Worm (Caenorhabditis elegans) whole organism, L4 larva: ENCODE results near the gene str-146.

Source experiments
- aha-1 ChIP-seq: fragments of 150-350 bp; peaks from one replicate; lab custom pipeline; 2014; ENCODE audit warnings: missing biosample characterization, missing genetic modification characterization
- ceh-28 ChIP-seq: fragments of 150-350 bp; optimal IDR thresholded peaks from 2 replicates; lab custom pipeline; 2014; ENCODE audit warnings: missing biosample characterization, missing genetic modification reagents, missing genetic modification characterization
- ceh-82 ChIP-seq: sonication (generic microtip); optimal IDR thresholded peaks from 2 replicates; lab custom pipeline; 2017; ENCODE audit warnings: missing biosample characterization, missing genetic modification characterization
- egl-27 ChIP-seq: sonication (generic microtip); optimal IDR thresholded peaks from 3 replicates; lab custom pipeline; 2017; ENCODE audit warnings: missing biosample characterization, missing genetic modification reagents, missing genetic modification characterization
- fkh-10 ChIP-seq: fragments of 150-350 bp; optimal IDR thresholded peaks from 2 replicates; lab custom pipeline; 2014; ENCODE audit warnings: missing biosample characterization, missing genetic modification reagents, missing genetic modification characterization
- gei-8 ChIP-seq: fragments of 200-800 bp; sonication (Bioruptor generic); optimal IDR thresholded peaks from 2 replicates; lab custom pipeline; 2018; ENCODE audit warnings: mild to moderate bottlenecking, missing genetic modification characterization, missing compliant biosample characterization
- hif-1 ChIP-seq, 2 experiments: sonication (generic microtip); optimal IDR thresholded peaks; 2 replicates each; lab custom pipeline; 2016 to 2017; ENCODE audit warnings: missing compliant biosample characterization in 2 of 2, missing genetic modification characterization in 2 of 2, missing genetic modification reagents in 2 of 2, missing genotype in 2 of 2, mild to moderate bottlenecking in 1 of 2
- lin-39 ChIP-seq: fragments of 150-350 bp; optimal IDR thresholded peaks from 2 replicates; lab custom pipeline; 2014; ENCODE audit warnings: missing biosample characterization, missing genetic modification reagents, missing genetic modification characterization
- nhr-11 ChIP-seq: fragments of 150-350 bp; optimal IDR thresholded peaks from 2 replicates; lab custom pipeline; 2014; ENCODE audit warnings: missing biosample characterization, missing genetic modification characterization
- nhr-28 ChIP-seq: fragments of 150-350 bp; optimal IDR thresholded peaks from 2 replicates; lab custom pipeline; 2014; ENCODE audit warnings: missing biosample characterization, missing genetic modification characterization
- nhr-6 ChIP-seq: fragments of 150-350 bp; optimal IDR thresholded peaks from 2 replicates; lab custom pipeline; 2014; ENCODE audit warnings: missing biosample characterization, missing genetic modification characterization
- unc-39 ChIP-seq: sonication (generic microtip); optimal IDR thresholded peaks from 2 replicates; lab custom pipeline; 2017; ENCODE audit warnings: missing biosample characterization, missing genetic modification characterization
- ztf-11 ChIP-seq: fragments of 150-350 bp; optimal IDR thresholded peaks from 2 replicates; lab custom pipeline; 2014; ENCODE audit warnings: missing biosample characterization, missing genetic modification characterization

ce11 chrV:8129719-8130118 lies 34.4 kb upstream of the str-146 start:
- TF ChIP-seq gei-8 (GFP tag; lab: Kevin White, UChicago) = no peak
- TF ChIP-seq unc-39 (tag; lab: Kevin White, UChicago) = no peak
- no peak for TF ChIP-seq ztf-11 (tag; lab: Kevin White, UChicago)
- no peak for TF ChIP-seq fkh-10 (GFP tag; lab: Kevin White, UChicago)
- TF ChIP-seq egl-27 (tag; lab: Kevin White, UChicago) = no peak
- no peak for TF ChIP-seq nhr-11 (tag; lab: Kevin White, UChicago)
- no peak for TF ChIP-seq aha-1 (tag; lab: Kevin White, UChicago)
- TF ChIP-seq nhr-28 (tag; lab: Kevin White, UChicago) = no peak
- TF ChIP-seq hif-1 (tag; optimal IDR thresholded peaks at IDR 0.05; lab: Kevin White, UChicago) = no peak
- TF ChIP-seq lin-39 = no peak
- no peak for TF ChIP-seq ceh-28
- no peak for TF ChIP-seq ceh-82 (tag; lab: Kevin White, UChicago)
- TF ChIP-seq nhr-6 (tag; lab: Kevin White, UChicago) = no peak
